Worm (Caenorhabditis elegans) whole organism, early embryonic: Measurements from ENCODE around the gene H06I04.3.

Source experiments
- ama-1 ChIP-seq: fragments of 150-350 bp; optimal IDR thresholded peaks from 2 replicates; lab custom pipeline; 2014
- ets-7 ChIP-seq: sonication (generic microtip); optimal IDR thresholded peaks from 2 replicates; lab custom pipeline; 2016; ENCODE audit warnings: missing genotype, missing genetic modification characterization, missing compliant biosample characterization
- tra-4 ChIP-seq: sonication (generic microtip); optimal IDR thresholded peaks from 2 replicates; lab custom pipeline; 2017; ENCODE audit warnings: missing genetic modification characterization, missing compliant biosample characterization

DNA sequence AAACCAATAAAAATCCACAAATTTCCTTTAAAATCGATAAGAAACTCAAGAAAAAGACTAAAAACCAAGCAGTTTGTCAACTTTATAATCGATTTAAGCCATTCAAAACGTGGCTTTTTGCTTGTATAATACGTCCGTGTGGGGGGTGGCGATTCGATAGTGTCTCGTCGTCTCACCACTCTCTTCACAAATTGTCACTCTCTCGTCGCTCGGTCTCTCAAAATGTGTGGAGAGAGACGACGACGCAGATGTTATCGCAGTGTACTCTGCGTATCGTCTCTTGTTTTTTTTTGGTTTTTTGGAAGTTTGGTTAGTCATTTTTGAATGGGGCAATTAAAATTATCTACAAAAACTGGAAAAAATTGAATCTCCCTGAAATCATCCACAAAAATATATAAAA lies 57.3 kb downstream of the H06I04.3 start:
- TF ChIP-seq ama-1 (no peak), tra-4 (tag; lab: Kevin White, UChicago) (no peak), ets-7 (tag; lab: Kevin White, UChicago) (no peak)
